Fruit fly (Drosophila melanogaster) whole organism, wandering third instar larva: ENCODE results near the gene Pax.

Source experiments
- Dif ChIP-seq: fragments of 200-275, 200-300 bp; sonication (Bioruptor generic); optimal IDR thresholded peaks from 2 replicates; lab custom pipeline; 2018; ENCODE audit warnings: missing biosample characterization, missing genetic modification characterization; ENCODE audit not compliant: partially characterized antibody
- GATAd ChIP-seq: sonication (Bioruptor generic); optimal IDR thresholded peaks from 2 replicates; lab custom pipeline; 2016; ENCODE audit warnings: missing biosample characterization, missing genetic modification characterization
- Rel ChIP-seq, 2 experiments: fragments of 200-800 bp; sonication (Bioruptor generic) in 1 of 2; optimal IDR thresholded peaks; 2 replicates in 1 of 2; 3 replicates in 1 of 2; lab custom pipeline; 2016 to 2019; ENCODE audit warnings: mild to moderate bottlenecking in 2 of 2, missing biosample characterization in 2 of 2, missing genetic modification characterization in 2 of 2, moderate library complexity in 1 of 2

DNA sequence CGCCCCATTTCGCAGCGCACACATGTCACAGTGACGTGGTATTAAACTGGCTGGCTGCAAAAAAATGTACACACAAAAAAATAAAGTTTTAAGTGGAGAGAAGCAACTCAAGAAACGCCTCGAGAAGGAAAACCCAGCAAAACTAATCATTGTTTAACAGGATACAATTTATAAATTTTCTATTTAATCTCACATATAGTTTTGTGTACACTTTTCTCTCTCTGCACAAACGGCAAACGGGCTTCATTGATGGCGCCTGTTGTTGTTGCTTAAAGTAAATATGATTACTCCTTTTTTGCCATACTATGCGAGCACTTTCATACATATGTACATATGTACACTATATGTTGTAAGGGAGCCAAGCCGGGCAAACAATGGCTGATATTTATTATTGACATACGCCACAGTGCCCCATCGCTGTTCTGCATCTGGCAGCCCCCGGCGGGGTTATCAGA lies 68.4 kb downstream of the Pax start:
- TF ChIP-seq Dif (no peak), Rel (GFP tag; optimal IDR thresholded peaks at IDR 0.05; lab: Kevin White, UChicago) (no peak), Rel (tag; optimal IDR thresholded peaks at IDR 0.05; lab: Kevin White, UChicago) (no peak), GATAd (no peak)
